Fruit fly (Drosophila melanogaster) whole organism, embryonic: ENCODE data around the gene CG10341.
A peak's percentile ranks its signal among the peaks of the same experiment; 100 is the strongest.

Experiments
- Awh ChIP-seq: fragments of 200-800 bp; sonication (Bioruptor generic); IDR thresholded peaks from 2 replicates; pipeline ENCODE4, ENCODE4 v1.3.6; 2022; ENCODE audit warnings: missing biosample characterization, missing genetic modification characterization
- Bgb ChIP-seq: fragments of 200-800 bp; sonication (Bioruptor generic); IDR thresholded peaks from 2 replicates; pipeline ENCODE4 v1.3.6; 2022; ENCODE audit warnings: missing biosample characterization, missing genetic modification characterization; ENCODE audit not compliant: partially characterized antibody
- C15 ChIP-seq: fragments of 200-800 bp; sonication (Bioruptor generic); IDR thresholded peaks from 3 replicates; pipeline ENCODE4 v1.3.6; 2022; ENCODE audit warnings: missing biosample characterization, missing genetic modification characterization
- CG12236 ChIP-seq: fragments of 200-800 bp; sonication (Bioruptor generic); optimal IDR thresholded peaks from 2 replicates; lab custom pipeline; 2016; ENCODE audit warnings: missing biosample characterization, missing genetic modification characterization
- CG1529 ChIP-seq: fragments of 200-800 bp; sonication (Bioruptor generic); optimal IDR thresholded peaks from 3 replicates; lab custom pipeline; 2018; ENCODE audit warnings: missing biosample characterization, missing genetic modification characterization
- CG17829 ChIP-seq: fragments of 200-800 bp; optimal IDR thresholded peaks from 2 replicates; lab custom pipeline; 2019; ENCODE audit warnings: missing biosample characterization, mild to moderate bottlenecking, missing genetic modification characterization, moderate library complexity
- CG17912 ChIP-seq: fragments of 200-800 bp; sonication (Bioruptor generic); optimal IDR thresholded peaks from 2 replicates; lab custom pipeline; 2018; ENCODE audit warnings: missing biosample characterization, mild to moderate bottlenecking, missing genetic modification characterization
- CG2116 ChIP-seq: fragments of 200-800 bp; sonication (Bioruptor generic); optimal IDR thresholded peaks from 3 replicates; lab custom pipeline; 2018; ENCODE audit warnings: missing biosample characterization, mild to moderate bottlenecking, missing genetic modification characterization
- CG2129 ChIP-seq: fragments of 200-800 bp; sonication (Bioruptor generic); IDR thresholded peaks from 2 replicates; pipeline ENCODE4 v1.3.6; 2022; ENCODE audit warnings: missing biosample characterization, missing genetic modification characterization; ENCODE audit not compliant: partially characterized antibody
- CG2678 ChIP-seq: fragments of 200-800 bp; sonication (Bioruptor generic); optimal IDR thresholded peaks from 3 replicates; lab custom pipeline; 2019; ENCODE audit warnings: missing biosample characterization, mild to moderate bottlenecking, missing genetic modification characterization, moderate library complexity
- CG2889 ChIP-seq: fragments of 200-800 bp; sonication (Bioruptor generic); IDR thresholded peaks from 3 replicates; pipeline ENCODE4 v1.3.6; 2022; ENCODE audit warnings: missing biosample characterization, missing genetic modification characterization
- CG30431 ChIP-seq: fragments of 200-800 bp; sonication (Bioruptor generic); optimal IDR thresholded peaks from 2 replicates; lab custom pipeline; 2017; ENCODE audit warnings: missing biosample characterization, missing genetic modification characterization
- CG31441 ChIP-seq: fragments of 200-800 bp; sonication (Bioruptor generic); IDR thresholded peaks from 2 replicates; pipeline ENCODE4 v1.3.6; 2022; ENCODE audit warnings: missing biosample characterization, missing genetic modification characterization
- CG32767 ChIP-seq: fragments of 200-800 bp; sonication (Bioruptor generic); IDR thresholded peaks from 2 replicates; pipeline ENCODE4 v1.3.6; 2022; ENCODE audit warnings: missing biosample characterization, missing genetic modification characterization
- CG33557 ChIP-seq: fragments of 200-800 bp; sonication (Bioruptor generic); optimal IDR thresholded peaks from 2 replicates; lab custom pipeline; 2019; ENCODE audit warnings: missing biosample characterization, mild to moderate bottlenecking, missing genetic modification characterization, moderate library complexity
- CG4424 ChIP-seq: fragments of 200-800 bp; sonication (Bioruptor generic); optimal IDR thresholded peaks from 3 replicates; lab custom pipeline; 2016; ENCODE audit warnings: missing biosample characterization, missing genetic modification characterization
- CG7928 ChIP-seq: fragments of 200-800 bp; sonication (Bioruptor generic); optimal IDR thresholded peaks from 2 replicates; lab custom pipeline; 2017; ENCODE audit warnings: missing biosample characterization, mild to moderate bottlenecking, missing genetic modification characterization
- CG9876 ChIP-seq: fragments of 200-800 bp; sonication (Bioruptor generic); optimal IDR thresholded peaks from 2 replicates; lab custom pipeline; 2016; ENCODE audit warnings: missing biosample characterization, missing genetic modification characterization
- CHES-1-like ChIP-seq: fragments of 200-800 bp; sonication (Bioruptor generic); optimal IDR thresholded peaks from 2 replicates; lab custom pipeline; 2016; ENCODE audit warnings: missing biosample characterization, missing genetic modification characterization
- Dek ChIP-seq: fragments of 200-800 bp; sonication (Bioruptor generic); optimal IDR thresholded peaks from 3 replicates; lab custom pipeline; 2019; ENCODE audit warnings: missing biosample characterization, mild to moderate bottlenecking, missing genetic modification characterization, moderate library complexity
- Dp ChIP-seq: fragments of 200-800 bp; sonication (Bioruptor generic); optimal IDR thresholded peaks from 2 replicates; lab custom pipeline; 2018; ENCODE audit warnings: missing biosample characterization, mild to moderate bottlenecking, missing genetic modification characterization, moderate library complexity
- Ets97D ChIP-seq: fragments of 200-800 bp; sonication (Bioruptor generic); optimal IDR thresholded peaks from 3 replicates; lab custom pipeline; 2016; ENCODE audit warnings: missing biosample characterization, missing genetic modification characterization
- GATAe ChIP-seq: fragments of 200-800 bp; sonication (Bioruptor generic); conservative IDR thresholded peaks from 2 replicates; pipeline ENCODE4 v1.3.6; 2022; ENCODE audit warnings: missing biosample characterization, missing genetic modification characterization
- Gug ChIP-seq: fragments of 200-800 bp; sonication (Bioruptor generic); IDR thresholded peaks from 4 replicates; pipeline ENCODE4 v1.3.6; 2022; ENCODE audit warnings: missing biosample characterization, missing genetic modification characterization
- MBD-R2 ChIP-seq: fragments of 200-800 bp; sonication (Bioruptor generic); IDR thresholded peaks from 2 replicates; pipeline ENCODE4 v1.3.6; 2022; ENCODE audit warnings: missing biosample characterization, missing genetic modification characterization
- Nf-YC ChIP-seq: fragments of 200-800 bp; optimal IDR thresholded peaks from 3 replicates; lab custom pipeline; 2019; ENCODE audit warnings: missing biosample characterization, mild to moderate bottlenecking, missing genetic modification characterization, moderate library complexity
- NfI ChIP-seq: fragments of 200-800 bp; sonication (Bioruptor generic); optimal IDR thresholded peaks from 3 replicates; lab custom pipeline; 2018; ENCODE audit warnings: missing biosample characterization, mild to moderate bottlenecking, missing genetic modification characterization, moderate library complexity
- Six4 ChIP-seq: fragments of 200-800 bp; sonication (Bioruptor generic); optimal IDR thresholded peaks from 2 replicates; lab custom pipeline; 2016; ENCODE audit warnings: missing biosample characterization, missing genetic modification characterization
- Sox100B ChIP-seq: fragments of 200-800 bp; sonication (Bioruptor generic); optimal IDR thresholded peaks from 3 replicates; lab custom pipeline; 2018; ENCODE audit warnings: missing biosample characterization, mild to moderate bottlenecking, missing genetic modification characterization
- Xrp1 ChIP-seq: fragments of 200-800 bp; sonication (Bioruptor generic); IDR thresholded peaks from 2 replicates; pipeline ENCODE4 v1.3.6; 2022; ENCODE audit warnings: missing biosample characterization, missing genetic modification characterization
- ase ChIP-seq: fragments of 200-800 bp; sonication (Bioruptor generic); IDR thresholded peaks from 3 replicates; pipeline ENCODE4 v1.3.6; 2022; ENCODE audit warnings: missing biosample characterization, missing genetic modification characterization
- cato ChIP-seq: fragments of 200-800 bp; sonication (Bioruptor generic); optimal IDR thresholded peaks from 2 replicates; lab custom pipeline; 2016; ENCODE audit warnings: missing biosample characterization, missing genetic modification characterization, borderline replicate concordance
- chif ChIP-seq, 2 experiments: fragments of 200-800 bp; sonication (Bioruptor generic); optimal IDR thresholded peaks; 3 replicates each; lab custom pipeline; 2016; ENCODE audit warnings: missing biosample characterization in 2 of 2, missing genetic modification characterization in 2 of 2
- disco-r ChIP-seq: fragments of 200-800 bp; sonication (Bioruptor generic); optimal IDR thresholded peaks from 2 replicates; lab custom pipeline; 2016; ENCODE audit warnings: missing biosample characterization, missing genetic modification characterization
- fu2 ChIP-seq: fragments of 200-800 bp; sonication (Bioruptor generic); optimal IDR thresholded peaks from 2 replicates; lab custom pipeline; 2016; ENCODE audit warnings: missing biosample characterization, missing genetic modification characterization
- gcm2 ChIP-seq: fragments of 200-800 bp; sonication (Bioruptor generic); optimal IDR thresholded peaks from 2 replicates; lab custom pipeline; 2016; ENCODE audit warnings: missing biosample characterization, missing genetic modification characterization
- ham ChIP-seq: fragments of 200-800 bp; sonication (Bioruptor generic); IDR thresholded peaks from 2 replicates; pipeline ENCODE4 v1.3.6; 2022; ENCODE audit warnings: missing biosample characterization, missing genetic modification characterization
- ind ChIP-seq: fragments of 200-800 bp; sonication (Bioruptor generic); optimal IDR thresholded peaks from 3 replicates; lab custom pipeline; 2016; ENCODE audit warnings: missing biosample characterization, missing genetic modification characterization
- ken ChIP-seq: fragments of 200-800 bp; sonication (Bioruptor generic); IDR thresholded peaks from 3 replicates; pipeline ENCODE4 v1.3.6; 2022; ENCODE audit warnings: missing biosample characterization, missing genetic modification characterization
- kni ChIP-seq: fragments of 200-800 bp; sonication (Bioruptor generic); optimal IDR thresholded peaks from 3 replicates; lab custom pipeline; 2017; ENCODE audit warnings: mild to moderate bottlenecking, missing biosample characterization, missing genetic modification reagents, missing genetic modification characterization
- lab ChIP-seq: fragments of 200-800 bp; sonication (Bioruptor generic); optimal IDR thresholded peaks from 3 replicates; lab custom pipeline; 2017; ENCODE audit warnings: missing biosample characterization, missing genetic modification characterization, mild to moderate bottlenecking, moderate library complexity, missing genetic modification reagents
- onecut ChIP-seq: fragments of 200-800 bp; sonication (Bioruptor generic); IDR thresholded peaks from 2 replicates; pipeline ENCODE4 v1.3.6; 2022; ENCODE audit warnings: missing biosample characterization, missing genetic modification characterization
- p53 ChIP-seq: fragments of 200-800 bp; sonication (Bioruptor generic); optimal IDR thresholded peaks from 2 replicates; lab custom pipeline; 2016; ENCODE audit warnings: missing biosample characterization, missing genetic modification characterization
- repo ChIP-seq: fragments of 200-800 bp; sonication (Bioruptor generic); optimal IDR thresholded peaks from 2 replicates; lab custom pipeline; 2016; ENCODE audit warnings: missing biosample characterization, missing genetic modification characterization
- salm ChIP-seq: fragments of 200-800 bp; sonication (Bioruptor generic); optimal IDR thresholded peaks from 2 replicates; lab custom pipeline; 2018; ENCODE audit warnings: missing biosample characterization, mild to moderate bottlenecking, missing genetic modification characterization
- tgo ChIP-seq: fragments of 200-800 bp; sonication (Bioruptor generic); IDR thresholded peaks from 3 replicates; pipeline ENCODE4 v1.3.6; 2022; ENCODE audit warnings: missing biosample characterization, missing genetic modification characterization
- toy ChIP-seq: fragments of 200-800 bp; sonication (Bioruptor generic); IDR thresholded peaks from 2 replicates; pipeline ENCODE4 v1.3.6; 2022; ENCODE audit warnings: missing biosample characterization, missing genetic modification characterization
- yki ChIP-seq: fragments of >200 bp; optimal IDR thresholded peaks from 3 replicates; lab custom pipeline; 2018
- zen2 ChIP-seq: fragments of 200-800 bp; sonication (Bioruptor generic); IDR thresholded peaks from 3 replicates; pipeline ENCODE4 v1.3.6; 2022; ENCODE audit warnings: missing biosample characterization, missing genetic modification characterization; ENCODE audit not compliant: partially characterized antibody

Gene CG10341

DNA sequence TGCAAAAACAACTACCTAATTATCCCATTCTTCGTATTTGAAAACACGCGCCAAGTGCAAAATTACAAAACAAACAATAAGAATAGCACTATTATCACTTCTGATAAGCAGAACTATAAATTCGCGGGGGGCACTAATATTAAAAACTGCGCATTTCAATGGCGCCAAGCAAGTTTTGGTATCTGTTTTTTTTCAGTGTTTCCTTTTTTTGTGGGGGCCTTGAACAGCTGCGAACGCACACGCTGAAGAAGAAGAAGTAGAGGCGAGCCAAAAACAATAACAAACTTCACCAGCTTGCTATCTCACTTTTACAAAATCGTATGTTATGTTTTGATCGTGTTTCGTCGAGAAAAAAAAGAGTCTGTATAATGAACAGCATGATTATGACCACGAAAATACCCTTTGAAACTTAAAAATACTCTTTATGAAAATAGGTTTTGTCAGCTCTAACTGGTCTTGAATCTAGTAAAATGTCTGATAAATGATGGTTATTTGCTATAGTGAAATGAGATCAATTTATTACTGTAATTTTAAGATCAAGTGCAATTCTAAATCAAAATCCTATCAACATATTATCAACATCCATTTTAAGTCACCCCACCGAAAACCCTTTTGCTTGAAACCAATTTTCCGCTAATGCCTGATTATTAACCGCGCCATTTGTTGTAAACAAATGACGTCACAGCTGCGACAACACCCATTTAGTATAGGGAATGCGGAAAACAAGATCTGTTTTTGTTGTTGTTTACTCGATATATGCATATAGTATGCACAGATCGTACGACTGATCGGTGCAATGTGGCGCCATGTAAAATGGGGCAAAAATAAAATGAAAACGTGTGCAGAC lies 4.4 kb upstream of the CG10341 start (continued):
- peak; percentile 17 for TF ChIP-seq CG33557 (GFP tag; lab: Kevin White, UChicago)
- TF ChIP-seq repo (GFP tag; lab: Kevin White, UChicago) = peak; percentile 37
- no peak for TF ChIP-seq Bgb (GFP tag; lab: Robert Waterston, UW)
- TF ChIP-seq Sox100B (GFP tag; lab: Kevin White, UChicago) = peak; percentile 28
- no peak for TF ChIP-seq Six4 (GFP tag; lab: Kevin White, UChicago)
- peak; percentile 67 for TF ChIP-seq tgo
- TF ChIP-seq CG4424 = peak; percentile 63
- TF ChIP-seq ham (GFP tag; lab: Robert Waterston, UW) = no peak
- peak; percentile 84 for TF ChIP-seq CHES-1-like
- no peak for TF ChIP-seq yki (lab: Kevin White, UChicago)
- peak; percentile 36 for TF ChIP-seq Dek (tag; lab: Kevin White, UChicago)
- TF ChIP-seq Gug = peak; percentile 66; the same call in 3 of the 4 replicates
- no peak for TF ChIP-seq CG2129 (GFP tag; lab: Robert Waterston, UW)
- peak; percentile 55 for TF ChIP-seq fu2 (GFP tag; lab: Kevin White, UChicago)
- peak; percentile 30 for TF ChIP-seq CG17829
- 0 out of 2 replicates have a peak, but pooled peaks have one; percentile 33 for TF ChIP-seq Awh
- no peak for TF ChIP-seq zen2
- TF ChIP-seq lab = peak; percentile 81
- TF ChIP-seq onecut (GFP tag; lab: Robert Waterston, UW) = peak; percentile 24; the same call in 1 of the 2 replicates
- TF ChIP-seq ken = 0 out of 3 replicates have a peak, but pooled peaks have one; percentile 47
- no peak for TF ChIP-seq CG1529 (GFP tag; lab: Kevin White, UChicago)
- peak; percentile 77 for TF ChIP-seq NfI (GFP tag; lab: Kevin White, UChicago)
- 0 out of 3 replicates have a peak, but pooled peaks have one; percentile 62 for TF ChIP-seq ase (GFP tag; lab: Robert Waterston, UW)
- peak; percentile 80 for TF ChIP-seq Xrp1
- 0 out of 2 replicates have a peak, but pooled peaks have one; percentile 5 for TF ChIP-seq toy (GFP tag; lab: Robert Waterston, UW)
- no peak for TF ChIP-seq CG32767 (GFP tag; lab: Robert Waterston, UW)
- TF ChIP-seq MBD-R2 (GFP tag; lab: Robert Waterston, UW) = peak; percentile 60
- TF ChIP-seq ind = peak; percentile 66
- TF ChIP-seq CG17912 (GFP tag; lab: Kevin White, UChicago) = no peak
- peak in 1 of 2 experiments; percentile 43 for TF ChIP-seq chif (GFP tag; optimal IDR thresholded peaks at IDR 0.05; lab: Kevin White, UChicago)
- no peak for TF ChIP-seq C15
- peak; percentile 2 for TF ChIP-seq cato (GFP tag; lab: Kevin White, UChicago)
- peak; percentile 57 for TF ChIP-seq Ets97D (GFP tag; lab: Kevin White, UChicago)
- peak; percentile 62; the same call in 1 of the 2 replicates for TF ChIP-seq CG31441 (GFP tag; lab: Robert Waterston, UW)
- TF ChIP-seq CG30431 (GFP tag; lab: Kevin White, UChicago) = no peak
- peak; percentile 40 for TF ChIP-seq CG2116 (GFP tag; lab: Kevin White, UChicago)
- peak; percentile 3 for TF ChIP-seq disco-r (GFP tag; lab: Kevin White, UChicago)
- no peak for TF ChIP-seq p53 (GFP tag; lab: Kevin White, UChicago)
- TF ChIP-seq Dp (GFP tag; lab: Kevin White, UChicago) = peak; percentile 34
- TF ChIP-seq gcm2 (GFP tag; lab: Kevin White, UChicago) = peak; percentile 37
- peak; percentile 3 for TF ChIP-seq salm
- peak; percentile 44 for TF ChIP-seq Nf-YC (tag; lab: Kevin White, UChicago)
- peak; percentile 48 for TF ChIP-seq CG9876 (GFP tag; lab: Kevin White, UChicago)
- peak; percentile 63; the same call in 1 of the 3 replicates for TF ChIP-seq CG2889 (GFP tag; lab: Robert Waterston, UW)
- peak; percentile 35 for TF ChIP-seq CG12236 (GFP tag; lab: Kevin White, UChicago)
- TF ChIP-seq GATAe (GFP tag; lab: Robert Waterston, UW) = no peak
- TF ChIP-seq kni (GFP tag; lab: Kevin White, UChicago) = no peak
- TF ChIP-seq CG7928 (GFP tag; lab: Kevin White, UChicago) = no peak
- TF ChIP-seq CG2678 (tag; lab: Kevin White, UChicago) = peak; percentile 46
